Worm (Caenorhabditis elegans): Measurements from ENCODE around the gene pqn-41.

- TF ChIP-seq nhr-77 (tag; optimal IDR thresholded peaks at IDR 0.05) = peak; percentile 74
- no peak for TF ChIP-seq ztf-1 (GFP tag; conservative IDR thresholded peaks at IDR 0.05)
- TF ChIP-seq unc-39 (tag; optimal IDR thresholded peaks at IDR 0.05) = no peak
- peak; percentile 83 for TF ChIP-seq ceh-82 (tag; optimal IDR thresholded peaks at IDR 0.05)
- TF ChIP-seq ama-1 (optimal IDR thresholded peaks at IDR 0.05) = peak; percentile 87
- TF ChIP-seq nhr-11 (tag; optimal IDR thresholded peaks at IDR 0.05) = no peak
- TF ChIP-seq sem-4 (tag; optimal IDR thresholded peaks at IDR 0.05) = peak; percentile 90
- peak; percentile 95 for TF ChIP-seq nhr-21 (tag; optimal IDR thresholded peaks at IDR 0.05)
- peak; percentile 96 for TF ChIP-seq sma-3 (GFP tag; optimal IDR thresholded peaks at IDR 0.05)
Measured at ce11 chrIII:1859532-1859931, 46.2 kb upstream of the pqn-41 start, which contains the start of gene ddp-1.

Measured in whole organism, L2 larva.